Worm (Caenorhabditis elegans): ENCODE results near the gene T22G5.1.

DNA sequence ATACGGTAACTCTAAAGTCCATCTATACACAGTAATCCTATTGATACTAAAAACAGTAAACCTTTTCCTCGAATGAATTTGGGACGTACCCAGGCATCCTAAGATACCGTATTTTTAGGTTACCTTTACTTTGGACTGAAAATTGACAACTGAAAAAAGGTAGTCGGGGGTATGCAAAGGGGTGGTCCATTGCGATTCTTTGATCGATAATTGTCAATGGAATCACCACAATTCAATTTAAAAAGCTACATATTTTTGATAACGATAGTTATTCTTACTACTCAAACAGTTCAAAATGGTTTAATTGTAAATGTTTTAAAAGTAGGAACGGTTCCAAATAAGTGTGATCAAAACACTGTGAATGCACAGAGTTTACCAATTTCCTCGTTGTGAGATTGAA lies 42.7 kb upstream of the T22G5.1 start, which contains the start of gene srx-129:
- no peak for TF ChIP-seq W03F9.2 (tag; optimal IDR thresholded peaks at IDR 0.05)
- no peak for TF ChIP-seq dao-5 (tag; optimal IDR thresholded peaks at IDR 0.05)
